Worm (Caenorhabditis elegans): ENCODE measurements around the gene C01G12.7.

Gene C01G12.7

ce11 chrII:14605479-14605878, 13.8 kb upstream of the C01G12.7 start, which contains the start of gene F19H8.2:
F19H8.2 (minus strand) TSS chrII:14605869.
- TF ChIP-seq dmd-4 (tag; optimal IDR thresholded peaks at IDR 0.05; ENCODE audit: borderline replicate concordance): no peak
- TF ChIP-seq hlh-13 (GFP tag; optimal IDR thresholded peaks at IDR 0.05): no peak
- no peak for TF ChIP-seq ceh-19 (GFP tag; optimal IDR thresholded peaks at IDR 0.05)
- no peak for TF ChIP-seq zip-5 (tag; optimal IDR thresholded peaks at IDR 0.05)
- TF ChIP-seq madf-2 (tag; optimal IDR thresholded peaks at IDR 0.05): no peak
- TF ChIP-seq K02D7.2 (tag; optimal IDR thresholded peaks at IDR 0.05): no peak

DNA sequence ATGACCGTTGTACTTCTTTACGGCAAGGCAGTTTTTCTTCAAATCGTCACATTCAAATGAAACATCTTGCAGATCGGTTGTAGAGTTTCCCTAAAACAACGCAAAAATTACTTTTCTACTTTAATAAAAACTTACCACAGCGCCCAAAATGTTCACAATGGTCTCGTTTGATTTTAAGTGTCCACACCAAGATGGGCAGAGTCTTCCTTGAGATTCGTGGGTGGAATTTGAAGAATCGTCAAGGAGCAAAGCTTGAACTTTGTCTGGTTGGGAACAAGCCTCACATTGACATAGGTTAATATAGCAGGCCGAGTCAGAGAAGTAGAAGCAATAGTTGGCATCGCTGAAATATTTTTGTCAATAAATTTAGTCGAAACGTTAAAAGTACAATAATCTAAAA, 13.3 kb upstream of the C01G12.7 start:
- TF ChIP-seq ceh-6 (GFP tag; optimal IDR thresholded peaks at IDR 0.05) (no peak), C08G9.2 (tag; optimal IDR thresholded peaks at IDR 0.05) (no peak), pha-2 (tag; optimal IDR thresholded peaks at IDR 0.05) (no peak), dmd-4 (tag; optimal IDR thresholded peaks at IDR 0.05; ENCODE audit: borderline replicate concordance) (no peak), ceh-34 (tag; optimal IDR thresholded peaks at IDR 0.05) (no peak), K09A11.1 (tag; optimal IDR thresholded peaks at IDR 0.05; ENCODE audit: insufficient read depth) (no peak), lim-6 (tag; optimal IDR thresholded peaks at IDR 0.05) (no peak), madf-2 (tag; optimal IDR thresholded peaks at IDR 0.05) (no peak), unc-3 (GFP tag; conservative IDR thresholded peaks at IDR 0.05) (no peak), unc-3 (tag; optimal IDR thresholded peaks at IDR 0.05) (no peak), ceh-14 (tag; optimal IDR thresholded peaks at IDR 0.05) (no peak), ztf-16 (tag; optimal IDR thresholded peaks at IDR 0.05) (no peak), pat-9 (tag; optimal IDR thresholded peaks at IDR 0.05) (no peak), fkh-10 (GFP tag; optimal IDR thresholded peaks at IDR 0.05) (no peak), lin-11 (tag; optimal IDR thresholded peaks at IDR 0.05) (no peak), zip-5 (tag; optimal IDR thresholded peaks at IDR 0.05) (no peak), hlh-13 (GFP tag; optimal IDR thresholded peaks at IDR 0.05) (no peak)

ce11 chrII:14604261-14604660, 12.6 kb upstream of the C01G12.7 start:
- TF ChIP-seq zip-5 (tag; optimal IDR thresholded peaks at IDR 0.05) (no peak), hlh-6 (tag; optimal IDR thresholded peaks at IDR 0.05) (no peak), lim-6 (tag; optimal IDR thresholded peaks at IDR 0.05) (no peak), dmd-4 (tag; optimal IDR thresholded peaks at IDR 0.05; ENCODE audit: borderline replicate concordance) (no peak), ref-2 (tag; optimal IDR thresholded peaks at IDR 0.05) (no peak)

ce11 chrII:14602735-14603134, 11.0 kb upstream of the C01G12.7 start:
- TF ChIP-seq ceh-14 (tag; optimal IDR thresholded peaks at IDR 0.05) (no peak), unc-3 (GFP tag; conservative IDR thresholded peaks at IDR 0.05) (no peak), unc-3 (tag; optimal IDR thresholded peaks at IDR 0.05) (no peak), fax-1 (tag; optimal IDR thresholded peaks at IDR 0.05) (no peak), pha-2 (tag; optimal IDR thresholded peaks at IDR 0.05) (no peak), Y22D7AL.16 (tag; optimal IDR thresholded peaks at IDR 0.05) (no peak), unc-42 (tag; optimal IDR thresholded peaks at IDR 0.05) (no peak), dve-1 (tag; optimal IDR thresholded peaks at IDR 0.05) (no peak), ceh-2 (tag; optimal IDR thresholded peaks at IDR 0.05) (no peak), ama-1 (optimal IDR thresholded peaks at IDR 0.05) (no peak)

- TF ChIP-seq elt-4 (tag; optimal IDR thresholded peaks at IDR 0.05): no peak
- no peak for TF ChIP-seq lim-6 (tag; optimal IDR thresholded peaks at IDR 0.05)
- no peak for TF ChIP-seq elt-2 (tag; optimal IDR thresholded peaks at IDR 0.05)
- TF ChIP-seq ceh-19 (GFP tag; optimal IDR thresholded peaks at IDR 0.05): no peak
- TF ChIP-seq ets-4 (tag; optimal IDR thresholded peaks at IDR 0.05): no peak
- TF ChIP-seq ztf-16 (tag; optimal IDR thresholded peaks at IDR 0.05): no peak
- TF ChIP-seq C38D4.7 (GFP tag; optimal IDR thresholded peaks at IDR 0.05): no peak
- no peak for TF ChIP-seq gmeb-2 (tag; optimal IDR thresholded peaks at IDR 0.05)
- no peak for TF ChIP-seq dve-1 (tag; optimal IDR thresholded peaks at IDR 0.05)
- TF ChIP-seq unc-42 (tag; optimal IDR thresholded peaks at IDR 0.05): no peak
Measured at ce11 chrII:14600852-14601313, 9.2 kb upstream of the C01G12.7 start, which contains the start of gene tps-2. tps-2 (plus strand) TSS chrII:14600902.
